Fruit fly (Drosophila melanogaster) whole organism, adult: ENCODE results near the gene CG31793.

Experiments
- Crg-1 ChIP-seq: fragments of 200-800 bp; sonication (Bioruptor generic); optimal IDR thresholded peaks from 2 replicates; lab custom pipeline; 2016; ENCODE audit warnings: missing biosample characterization, missing genetic modification characterization
- bab1 ChIP-seq: fragments of 200-800 bp; sonication (Bioruptor generic); optimal IDR thresholded peaks from 3 replicates; lab custom pipeline; 2019; ENCODE audit warnings: missing biosample characterization, mild to moderate bottlenecking, missing genetic modification characterization, moderate library complexity
- kay ChIP-seq: fragments of 200-800 bp; sonication (Bioruptor generic); peaks from one replicate; lab custom pipeline; 2016; ENCODE audit warnings: missing biosample characterization, missing genetic modification characterization, borderline replicate concordance
- ovo ChIP-seq: fragments of 200-800 bp; sonication (Bioruptor generic); optimal IDR thresholded peaks from 2 replicates; lab custom pipeline; 2016; ENCODE audit warnings: missing biosample characterization, missing genetic modification characterization

dm6 chr2L:18987078-18987895, 15.9 kb upstream of the CG31793 start, which contains the start of the genes Swip-1 and EMC5:
- peak; percentile 36 for TF ChIP-seq ovo
- TF ChIP-seq Crg-1 (GFP tag; lab: Kevin White, UChicago), result no peak
- peak; percentile 29 for TF ChIP-seq bab1 (GFP tag; lab: Kevin White, UChicago)
- TF ChIP-seq kay (GFP tag; lab: Kevin White, UChicago), result no peak
